Worm (Caenorhabditis elegans) whole organism, L3 larva: ENCODE data around the gene C25F9.13.
A peak's percentile ranks its signal among the peaks of the same experiment; 100 is the strongest.

Experiments used
- R02D3.7 ChIP-seq: fragments of 150-350 bp; optimal IDR thresholded peaks from 2 replicates; lab custom pipeline; 2014; ENCODE audit warnings: missing biosample characterization, missing genetic modification characterization
- ZK546.5 ChIP-seq: sonication (generic microtip); optimal IDR thresholded peaks from 2 replicates; lab custom pipeline; 2017; ENCODE audit warnings: missing biosample characterization, missing genetic modification characterization
- ama-1 ChIP-seq: fragments of 150-350 bp; optimal IDR thresholded peaks from 2 replicates; lab custom pipeline; 2018
- ceh-16 ChIP-seq: sonication (generic microtip); optimal IDR thresholded peaks from 2 replicates; lab custom pipeline; 2017; ENCODE audit warnings: missing biosample characterization, missing genetic modification characterization
- ceh-28 ChIP-seq: fragments of 150-350 bp; optimal IDR thresholded peaks from 2 replicates; lab custom pipeline; 2014; ENCODE audit warnings: missing biosample characterization, missing genetic modification reagents, missing genetic modification characterization
- ceh-82 ChIP-seq: fragments of 150-350 bp; optimal IDR thresholded peaks from 2 replicates; lab custom pipeline; 2014; ENCODE audit warnings: missing biosample characterization, missing genetic modification characterization
- ceh-9 ChIP-seq: sonication (generic microtip); optimal IDR thresholded peaks from 2 replicates; lab custom pipeline; 2018; ENCODE audit warnings: missing biosample characterization, missing genetic modification characterization
- daf-12 ChIP-seq: fragments of 150-350 bp; optimal IDR thresholded peaks from 2 replicates; lab custom pipeline; 2014; ENCODE audit warnings: missing biosample characterization, missing genetic modification reagents, missing genetic modification characterization
- egl-27 ChIP-seq: sonication (generic microtip); optimal IDR thresholded peaks from 4 replicates; lab custom pipeline; 2017; ENCODE audit warnings: missing biosample characterization, missing genetic modification reagents, missing genetic modification characterization
- egl-5 ChIP-seq: fragments of 150-350 bp; optimal IDR thresholded peaks from 2 replicates; lab custom pipeline; 2017; ENCODE audit warnings: missing biosample characterization, missing genetic modification reagents, missing genetic modification characterization, inconsistent platforms
- elt-1 ChIP-seq: fragments of 150-350 bp; optimal IDR thresholded peaks from 2 replicates; lab custom pipeline; 2014; ENCODE audit warnings: missing biosample characterization, missing genetic modification characterization
- elt-2 ChIP-seq: sonication (generic microtip); optimal IDR thresholded peaks from 2 replicates; lab custom pipeline; 2016; ENCODE audit warnings: missing genetic modification reagents, mild to moderate bottlenecking, missing genetic modification characterization, missing compliant biosample characterization
- elt-3 ChIP-seq, 3 experiments: fragments of 150-350 bp in 1 of 3; sonication (generic microtip) in 2 of 3; optimal IDR thresholded peaks; 2 replicates in 2 of 3; 4 replicates in 1 of 3; lab custom pipeline; 2014 to 2017; ENCODE audit warnings: missing biosample characterization in 3 of 3, missing genetic modification characterization in 3 of 3
- eor-1 ChIP-seq, 2 experiments: fragments of 150-350 bp; optimal IDR thresholded peaks; 2 replicates each; lab custom pipeline; 2014 to 2018; ENCODE audit warnings: missing biosample characterization in 2 of 2, missing genetic modification characterization in 2 of 2
- fkh-10 ChIP-seq: sonication (generic microtip); optimal IDR thresholded peaks from 2 replicates; lab custom pipeline; 2017; ENCODE audit warnings: missing biosample characterization, missing genetic modification reagents, missing genetic modification characterization
- fkh-2 ChIP-seq: fragments of 150-350 bp; optimal IDR thresholded peaks from 2 replicates; lab custom pipeline; 2014; ENCODE audit warnings: missing biosample characterization, missing genetic modification reagents, missing genetic modification characterization
- fos-1 ChIP-seq: fragments of 150-350 bp; optimal IDR thresholded peaks from 2 replicates; lab custom pipeline; 2014; ENCODE audit warnings: missing biosample characterization, missing genetic modification characterization
- hmg-11 ChIP-seq: sonication (generic microtip); optimal IDR thresholded peaks from 2 replicates; lab custom pipeline; 2016; ENCODE audit warnings: missing genetic modification characterization, missing compliant biosample characterization
- lin-15B ChIP-seq: fragments of 150-350 bp; optimal IDR thresholded peaks from 2 replicates; lab custom pipeline; 2014; ENCODE audit warnings: missing biosample characterization, missing genetic modification characterization
- lin-39 ChIP-seq: fragments of 150-350 bp; optimal IDR thresholded peaks from 2 replicates; lab custom pipeline; 2018; ENCODE audit warnings: missing biosample characterization, missing genetic modification reagents, missing genetic modification characterization
- lsy-12 ChIP-seq: sonication (generic microtip); optimal IDR thresholded peaks from 2 replicates; lab custom pipeline; 2016; ENCODE audit warnings: mild to moderate bottlenecking, missing genetic modification characterization, missing compliant biosample characterization
- mdl-1 ChIP-seq: fragments of 150-350 bp; optimal IDR thresholded peaks from 2 replicates; lab custom pipeline; 2014; ENCODE audit warnings: missing biosample characterization, missing genetic modification characterization
- mml-1 ChIP-seq: fragments of 150-350 bp; sonication (generic microtip); optimal IDR thresholded peaks from 3 replicates; lab custom pipeline; 2014; ENCODE audit warnings: missing biosample characterization, missing genetic modification characterization
- nhr-11 ChIP-seq: fragments of 150-350 bp; optimal IDR thresholded peaks from 2 replicates; lab custom pipeline; 2014; ENCODE audit warnings: missing biosample characterization, missing genetic modification characterization
- nhr-12 ChIP-seq: fragments of 150-350 bp; optimal IDR thresholded peaks from 2 replicates; lab custom pipeline; 2014; ENCODE audit warnings: missing biosample characterization, missing genetic modification characterization
- nhr-23 ChIP-seq: fragments of 150-350 bp; optimal IDR thresholded peaks from 2 replicates; lab custom pipeline; 2014; ENCODE audit warnings: missing biosample characterization, missing genetic modification reagents, missing genetic modification characterization
- nhr-237 ChIP-seq: fragments of 150-350 bp; optimal IDR thresholded peaks from 2 replicates; lab custom pipeline; 2014; ENCODE audit warnings: missing biosample characterization, missing genetic modification characterization
- nhr-25 ChIP-seq: sonication (generic microtip); optimal IDR thresholded peaks from 2 replicates; lab custom pipeline; 2017; ENCODE audit warnings: missing biosample characterization, missing genetic modification characterization
- nhr-43 ChIP-seq: sonication (generic microtip); optimal IDR thresholded peaks from 2 replicates; lab custom pipeline; 2016; ENCODE audit warnings: mild to moderate bottlenecking, missing genetic modification characterization, missing compliant biosample characterization; ENCODE audit not compliant: poor library complexity, severe bottlenecking
- nhr-76 ChIP-seq: fragments of 150-350 bp; sonication (generic microtip); optimal IDR thresholded peaks from 5 replicates; lab custom pipeline; 2014; ENCODE audit warnings: missing biosample characterization, missing genetic modification characterization
- nhr-77 ChIP-seq: fragments of 150-350 bp; optimal IDR thresholded peaks from 2 replicates; lab custom pipeline; 2014; ENCODE audit warnings: missing biosample characterization, missing genetic modification characterization
- pha-4 ChIP-seq: fragments of 150-350 bp; optimal IDR thresholded peaks from 2 replicates; lab custom pipeline; 2014; ENCODE audit warnings: missing biosample characterization, missing genetic modification reagents, missing genetic modification characterization
- sea-2 ChIP-seq: fragments of 150-350 bp; sonication (generic microtip); optimal IDR thresholded peaks from 4 replicates; lab custom pipeline; 2014; ENCODE audit warnings: missing biosample characterization, missing genetic modification reagents, missing genetic modification characterization
- skn-1 ChIP-seq: fragments of 150-350 bp; optimal IDR thresholded peaks from 2 replicates; lab custom pipeline; 2014; ENCODE audit warnings: missing biosample characterization, missing genetic modification characterization
- snpc-4 ChIP-seq: fragments of 150-350 bp; optimal IDR thresholded peaks from 2 replicates; lab custom pipeline; 2014; ENCODE audit warnings: missing biosample characterization, missing genetic modification characterization
- tbx-2 ChIP-seq: sonication (generic microtip); optimal IDR thresholded peaks from 2 replicates; lab custom pipeline; 2016; ENCODE audit warnings: mild to moderate bottlenecking, missing genetic modification characterization, missing compliant biosample characterization
- unc-39 ChIP-seq: sonication (generic microtip); optimal IDR thresholded peaks from 4 replicates; lab custom pipeline; 2017; ENCODE audit warnings: missing biosample characterization, missing genetic modification characterization
- unc-62 ChIP-seq: fragments of 150-350 bp; sonication (generic microtip); optimal IDR thresholded peaks from 4 replicates; lab custom pipeline; 2014; ENCODE audit warnings: missing biosample characterization, missing genetic modification reagents, missing genetic modification characterization
- zag-1 ChIP-seq: fragments of 150-350 bp; optimal IDR thresholded peaks from 2 replicates; lab custom pipeline; 2014; ENCODE audit warnings: missing biosample characterization, missing genetic modification characterization
- ztf-11 ChIP-seq: fragments of 150-350 bp; optimal IDR thresholded peaks from 2 replicates; lab custom pipeline; 2014; ENCODE audit warnings: missing biosample characterization, missing genetic modification characterization

Gene C25F9.13

DNA sequence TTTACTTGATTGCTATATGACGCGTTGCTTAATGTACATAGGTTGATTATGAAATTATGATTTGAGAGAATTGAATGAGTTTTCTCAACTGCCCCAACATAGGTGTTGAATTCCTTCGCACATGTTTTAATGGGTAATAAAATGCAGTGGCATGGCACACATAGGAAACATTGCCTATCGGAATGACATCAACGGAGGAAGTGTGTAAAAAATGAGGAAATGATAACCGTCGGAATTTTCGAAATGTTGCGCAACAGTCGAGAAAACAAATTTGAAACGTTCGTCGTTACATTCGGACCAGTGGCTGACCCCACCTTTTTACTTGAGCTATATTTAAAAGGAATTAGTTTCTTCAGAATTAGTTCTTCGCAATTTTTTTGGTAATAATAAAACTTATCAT is 33.2 kb upstream of the C25F9.13 start:
- TF ChIP-seq eor-1 (tag; optimal IDR thresholded peaks at IDR 0.05; lab: Kevin White, UChicago) (no peak), elt-2 (tag; lab: Kevin White, UChicago) (peak; percentile 40)

DNA sequence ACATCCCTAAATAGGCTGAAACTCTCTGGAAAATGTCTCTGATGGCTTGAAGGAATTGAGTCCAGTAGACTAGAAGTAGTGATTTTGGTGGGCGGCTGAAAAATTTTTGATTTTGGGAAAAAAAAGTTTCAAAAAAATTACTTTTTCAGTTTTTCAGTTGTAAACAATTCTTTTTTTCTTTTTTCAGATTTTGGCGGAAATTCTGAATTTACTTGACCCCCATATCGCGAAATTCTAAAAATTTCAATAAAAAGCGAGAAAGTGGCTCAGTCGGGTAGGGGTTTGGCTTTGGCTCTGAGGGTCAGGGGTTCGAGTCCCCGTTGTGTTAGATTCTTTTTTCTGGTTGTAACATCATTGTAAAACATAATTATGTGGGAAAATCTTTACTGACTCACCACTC is 32.3 kb upstream of the C25F9.13 start, which contains the start of gene srw-85:
Gene srw-85, minus strand, starts transcription at position 101 of the 400 bp plus-strand sequence.
- no peak for TF ChIP-seq daf-12 (tag; lab: Kevin White, UChicago)
- TF ChIP-seq, all 47 proteins: peak for 0

DNA sequence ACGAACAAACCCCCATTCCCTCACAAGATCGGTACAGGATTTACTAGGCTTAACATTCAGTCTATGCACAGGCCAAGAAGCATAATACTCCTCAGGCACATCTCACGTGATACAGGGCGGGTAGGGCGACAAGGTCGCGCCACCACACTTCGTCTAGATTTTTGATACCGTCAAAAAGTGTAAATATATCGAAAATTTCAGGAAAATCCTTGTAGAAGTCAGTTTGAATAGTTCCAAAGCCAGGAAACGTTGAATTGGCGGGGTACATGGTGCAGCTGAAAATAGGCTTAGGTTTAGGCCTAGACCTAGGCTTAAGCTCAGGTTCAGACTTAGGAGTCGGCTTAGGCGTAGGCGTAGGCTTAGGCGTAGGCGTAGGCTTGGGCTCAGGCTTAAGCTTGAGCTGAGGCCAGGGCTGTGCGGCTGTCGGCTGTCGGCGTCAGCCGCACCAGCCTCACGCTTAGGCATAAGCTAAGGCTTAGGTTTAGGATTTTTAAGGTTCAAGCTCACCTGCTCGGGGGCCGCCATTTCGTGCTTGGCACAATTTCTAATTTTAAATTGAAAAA is 31.6 kb upstream of the C25F9.13 start:
- TF ChIP-seq lin-39 (tag; lab: Kevin White, UChicago) (no peak), egl-27 (tag; lab: Kevin White, UChicago) (no peak), elt-1 (tag; lab: Kevin White, UChicago) (no peak), mml-1 (no peak), tbx-2 (tag; lab: Kevin White, UChicago) (no peak), unc-62 (GFP tag; lab: Kevin White, UChicago) (no peak), nhr-12 (no peak), R02D3.7 (tag; lab: Kevin White, UChicago) (no peak), ama-1 (lab: Kevin White, UChicago) (no peak), nhr-76 (tag; lab: Kevin White, UChicago) (no peak), daf-12 (tag; lab: Kevin White, UChicago) (no peak), ceh-9 (tag; lab: Kevin White, UChicago) (no peak), sea-2 (no peak), lin-15B (tag; lab: Kevin White, UChicago) (no peak), skn-1 (tag; lab: Kevin White, UChicago) (no peak), unc-39 (tag; lab: Kevin White, UChicago) (no peak)

DNA sequence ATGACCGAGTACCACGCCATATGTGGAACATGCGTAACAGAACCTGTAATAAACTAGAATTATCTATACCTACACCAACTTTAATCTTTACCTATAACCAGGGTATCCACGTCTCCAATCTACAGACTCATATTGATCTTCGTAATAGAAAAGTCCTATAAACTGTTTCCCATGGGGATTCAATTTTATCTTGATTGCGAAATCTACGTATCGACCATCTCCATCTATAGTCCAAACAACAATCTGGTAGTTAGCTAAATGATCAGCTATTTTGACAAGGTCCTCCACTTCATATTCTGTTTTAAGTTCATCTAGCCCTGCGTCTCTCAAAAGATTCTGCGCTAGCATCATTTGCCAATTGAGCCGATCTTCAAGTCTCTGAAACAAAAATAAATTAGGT is 30.8 kb upstream of the C25F9.13 start:
- TF ChIP-seq mdl-1: no peak
- TF ChIP-seq zag-1 (tag; lab: Kevin White, UChicago): no peak
- no peak for TF ChIP-seq lin-39 (tag; lab: Kevin White, UChicago)
- TF ChIP-seq hmg-11 (tag; lab: Kevin White, UChicago): no peak
- TF ChIP-seq lsy-12: no peak
- no peak for TF ChIP-seq elt-3 (tag; optimal IDR thresholded peaks at IDR 0.05; lab: Kevin White, UChicago)
- no peak for TF ChIP-seq eor-1 (tag; optimal IDR thresholded peaks at IDR 0.05; lab: Kevin White, UChicago)
- TF ChIP-seq elt-1 (tag; lab: Kevin White, UChicago): peak; percentile 99
- TF ChIP-seq snpc-4 (tag; lab: Kevin White, UChicago): no peak
- no peak for TF ChIP-seq unc-39 (tag; lab: Kevin White, UChicago)
- TF ChIP-seq egl-5 (tag; lab: Kevin White, UChicago): no peak
- peak; percentile 21 for TF ChIP-seq nhr-43 (tag; lab: Kevin White, UChicago)
- TF ChIP-seq nhr-23 (tag; lab: Kevin White, UChicago): peak; percentile 28
- no peak for TF ChIP-seq fkh-2
- no peak for TF ChIP-seq R02D3.7 (tag; lab: Kevin White, UChicago)
- no peak for TF ChIP-seq ceh-82
- no peak for TF ChIP-seq ceh-28
- no peak for TF ChIP-seq fkh-10 (GFP tag; lab: Kevin White, UChicago)
- no peak for TF ChIP-seq nhr-237 (tag; lab: Kevin White, UChicago)
- TF ChIP-seq ztf-11: no peak
- TF ChIP-seq nhr-11: no peak
- no peak for TF ChIP-seq sea-2
- no peak for TF ChIP-seq nhr-76 (tag; lab: Kevin White, UChicago)
- no peak for TF ChIP-seq nhr-77 (tag; lab: Kevin White, UChicago)
- no peak for TF ChIP-seq ceh-16 (tag; lab: Kevin White, UChicago)
- TF ChIP-seq fos-1 (tag; lab: Kevin White, UChicago): no peak
- no peak for TF ChIP-seq pha-4 (tag; lab: Kevin White, UChicago)
- no peak for TF ChIP-seq mml-1
- peak; percentile 53 for TF ChIP-seq nhr-25
- no peak for TF ChIP-seq ZK546.5 (tag; lab: Kevin White, UChicago)
